Worm (Caenorhabditis elegans) whole organism, midembryonic: ENCODE results near the gene hil-2.

Experiments used
- T22C8.4 ChIP-seq: fragments of 200-800 bp; sonication (Bioruptor generic); IDR thresholded peaks from 2 replicates; pipeline ENCODE4 v1.3.6; 2022; ENCODE audit warnings: missing genetic modification characterization, missing compliant biosample characterization
- cog-1 ChIP-seq: sonication (generic microtip); optimal IDR thresholded peaks from 2 replicates; lab custom pipeline; 2016; ENCODE audit warnings: missing genetic modification characterization, missing compliant biosample characterization
- flt-1 ChIP-seq: fragments of 200-800 bp; sonication (Bioruptor generic); IDR thresholded peaks from 2 replicates; pipeline ENCODE4 v1.3.6; 2022; ENCODE audit warnings: missing genetic modification characterization, missing compliant biosample characterization
- klf-2 ChIP-seq: fragments of 200-800 bp; sonication (Bioruptor generic); conservative IDR thresholded peaks from 2 replicates; pipeline ENCODE4 v1.3.6; 2022; ENCODE audit warnings: missing genetic modification reagents, missing genetic modification characterization, missing compliant biosample characterization
- med-1 ChIP-seq: sonication (generic microtip); optimal IDR thresholded peaks from 2 replicates; lab custom pipeline; 2017; ENCODE audit warnings: missing genetic modification characterization, mild to moderate bottlenecking, missing compliant biosample characterization, antibody characterized with exemption, missing genetic modification reagents; ENCODE audit not compliant: insufficient read depth
- ztf-29 ChIP-seq: fragments of 200-800 bp; sonication (Bioruptor generic); IDR thresholded peaks from 2 replicates; pipeline ENCODE4 v1.3.6; 2022; ENCODE audit warnings: missing genetic modification reagents, missing genetic modification characterization, missing compliant biosample characterization

ce11 chrIV:6328198-6328597, 34.2 kb downstream of the hil-2 start:
- TF ChIP-seq T22C8.4 (no peak), klf-2 (GFP tag; lab: Robert Waterston, UW) (no peak), flt-1 (GFP tag; lab: Robert Waterston, UW) (no peak), cog-1 (no peak), ztf-29 (GFP tag; lab: Robert Waterston, UW) (no peak), med-1 (GFP tag; lab: Kevin White, UChicago) (no peak)
